Worm (Caenorhabditis elegans) whole organism, L2 larva: ENCODE measurements around the gene ZK105.1.

Experiments used
- R02D3.7 ChIP-seq: fragments of 150-350 bp; optimal IDR thresholded peaks from 2 replicates; lab custom pipeline; 2014; ENCODE audit warnings: missing biosample characterization, missing genetic modification characterization
- ZK546.5 ChIP-seq: sonication (generic microtip); optimal IDR thresholded peaks from 2 replicates; lab custom pipeline; 2017; ENCODE audit warnings: missing biosample characterization, missing genetic modification characterization
- aly-2 ChIP-seq: fragments of 150-350 bp; optimal IDR thresholded peaks from 2 replicates; lab custom pipeline; 2014; ENCODE audit warnings: missing biosample characterization, missing genetic modification characterization
- ama-1 ChIP-seq: fragments of 150-350 bp; optimal IDR thresholded peaks from 2 replicates; lab custom pipeline; 2018; ENCODE audit warnings: inconsistent platforms
- dmd-4 ChIP-seq: sonication (generic microtip); optimal IDR thresholded peaks from 2 replicates; lab custom pipeline; 2017; ENCODE audit warnings: missing biosample characterization, missing genetic modification characterization
- egl-27 ChIP-seq: sonication (generic microtip); optimal IDR thresholded peaks from 3 replicates; lab custom pipeline; 2017; ENCODE audit warnings: missing biosample characterization, missing genetic modification reagents, missing genetic modification characterization
- mab-5 ChIP-seq: fragments of 150-350 bp; optimal IDR thresholded peaks from 2 replicates; lab custom pipeline; 2014; ENCODE audit warnings: missing biosample characterization, missing genetic modification characterization
- nhr-25 ChIP-seq: fragments of 150-350 bp; sonication (generic microtip); optimal IDR thresholded peaks from 3 replicates; lab custom pipeline; 2014; ENCODE audit warnings: missing biosample characterization, missing genetic modification characterization
- nhr-6 ChIP-seq: fragments of 150-350 bp; optimal IDR thresholded peaks from 2 replicates; lab custom pipeline; 2014; ENCODE audit warnings: missing biosample characterization, missing genetic modification characterization
- snpc-4 ChIP-seq: fragments of 150-350 bp; optimal IDR thresholded peaks from 2 replicates; lab custom pipeline; 2014; ENCODE audit warnings: missing biosample characterization, missing genetic modification characterization
- unc-39 ChIP-seq: fragments of 150-350 bp; optimal IDR thresholded peaks from 2 replicates; lab custom pipeline; 2014; ENCODE audit warnings: missing biosample characterization, missing genetic modification characterization
- unc-62 ChIP-seq: fragments of 150-350 bp; optimal IDR thresholded peaks from 2 replicates; lab custom pipeline; 2014; ENCODE audit warnings: missing biosample characterization, missing genetic modification reagents, missing genetic modification characterization
- zag-1 ChIP-seq: fragments of 150-350 bp; optimal IDR thresholded peaks from 2 replicates; lab custom pipeline; 2014; ENCODE audit warnings: missing biosample characterization, missing genetic modification characterization

- TF ChIP-seq unc-39 (tag; lab: Kevin White, UChicago) = no peak
- no peak for TF ChIP-seq snpc-4
- no peak for TF ChIP-seq unc-62 (GFP tag; lab: Kevin White, UChicago)
- TF ChIP-seq aly-2 (tag; lab: Kevin White, UChicago) = no peak
- TF ChIP-seq zag-1 (tag; lab: Kevin White, UChicago) = no peak
- no peak for TF ChIP-seq nhr-25 (tag; lab: Kevin White, UChicago)
- no peak for TF ChIP-seq mab-5 (tag; lab: Kevin White, UChicago)
- no peak for TF ChIP-seq nhr-6 (tag; lab: Kevin White, UChicago)
- no peak for TF ChIP-seq ama-1 (lab: Kevin White, UChicago)
- TF ChIP-seq R02D3.7 (tag; lab: Kevin White, UChicago) = no peak
- TF ChIP-seq ZK546.5 (tag; lab: Kevin White, UChicago) = no peak
- no peak for TF ChIP-seq dmd-4
- TF ChIP-seq egl-27 (tag; lab: Kevin White, UChicago) = no peak
Measured at ce11 chrV:7739949-7740348, 26.2 kb downstream of the ZK105.1 start.
